Worm (Caenorhabditis elegans): Measurements from ENCODE around the gene F58A4.6.

F58A4.6 gene

ce11 chrIII:9590212-9590611 lies 24.1 kb upstream of the F58A4.6 start:
- TF ChIP-seq die-1 (tag; optimal IDR thresholded peaks at IDR 0.05): no peak
- TF ChIP-seq F10E7.11 (tag; optimal IDR thresholded peaks at IDR 0.05): no peak
- TF ChIP-seq ets-4 (GFP tag; optimal IDR thresholded peaks at IDR 0.05): peak; percentile 24
- peak; percentile 80 for TF ChIP-seq nhr-80 (tag; optimal IDR thresholded peaks at IDR 0.05)
- no peak for TF ChIP-seq cebp-1 (GFP tag; IDR thresholded peaks at IDR 0.05)
- peak; percentile 54 for TF ChIP-seq cebp-1 (tag; optimal IDR thresholded peaks at IDR 0.05)

DNA sequence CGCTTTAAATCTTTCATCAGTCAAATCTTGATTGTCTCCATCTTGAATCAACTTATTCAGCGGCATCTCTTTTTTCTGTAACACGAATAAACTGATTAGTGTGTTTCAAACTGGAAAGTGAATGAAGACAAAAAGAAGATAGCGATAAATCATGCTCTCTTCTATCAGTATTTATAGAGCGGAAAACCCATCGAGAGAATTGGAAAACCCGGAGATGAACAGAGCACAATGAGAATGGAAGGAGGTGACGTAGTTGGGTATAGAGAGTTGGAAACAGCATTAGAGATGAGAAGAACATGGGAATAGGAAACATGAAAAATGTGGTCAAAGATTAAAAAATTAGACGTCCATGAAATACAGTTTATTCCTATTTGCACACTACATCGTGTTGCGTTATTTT lies 22.2 kb upstream of the F58A4.6 start, which contains the start of gene acox-1.5:
TSS of gene acox-1.5 (minus strand) at position 75 of the 400 bp plus-strand sequence.
- TF ChIP-seq lin-54 (GFP tag; optimal IDR thresholded peaks at IDR 0.05) (no peak), nhr-80 (tag; optimal IDR thresholded peaks at IDR 0.05) (peak; percentile 78)

- TF ChIP-seq Y95B8A.8 (GFP tag; IDR thresholded peaks at IDR 0.05) (no peak), ztf-26 (tag; optimal IDR thresholded peaks at IDR 0.05) (no peak), efl-1 (GFP tag; optimal IDR thresholded peaks at IDR 0.05) (no peak), gei-17 (GFP tag; optimal IDR thresholded peaks at IDR 0.05) (no peak), tbx-9 (tag; optimal IDR thresholded peaks at IDR 0.05; ENCODE audit: borderline replicate concordance) (no peak), chd-7 (tag; optimal IDR thresholded peaks at IDR 0.05) (no peak), nhr-27 (tag; optimal IDR thresholded peaks at IDR 0.05) (no peak), nfya-2 (GFP tag; IDR thresholded peaks at IDR 0.05) (no peak), lin-26 (GFP tag; IDR thresholded peaks at IDR 0.05) (no peak), let-526 (GFP tag; IDR thresholded peaks at IDR 0.05) (no peak), bed-1 (GFP tag; IDR thresholded peaks at IDR 0.05) (no peak), T26A5.8 (tag; optimal IDR thresholded peaks at IDR 0.05) (no peak), F49E8.2 (tag; optimal IDR thresholded peaks at IDR 0.05; ENCODE audit: insufficient read depth) (no peak), B0019.2 (GFP tag; conservative IDR thresholded peaks at IDR 0.05) (no peak), hmg-1.2 (GFP tag; IDR thresholded peaks at IDR 0.05) (no peak), T07F8.4 (tag; optimal IDR thresholded peaks at IDR 0.05) (no peak), ccch-3 (GFP tag; optimal IDR thresholded peaks at IDR 0.05) (no peak), xnd-1 (tag; optimal IDR thresholded peaks at IDR 0.05) (no peak)
These were observed 18.7 kb upstream of the F58A4.6 start, which contains the start of gene rom-2 for ce11 chrIII:9595563-9595962. Gene rom-2, minus strand, starts transcription at chrIII:9595663.

DNA sequence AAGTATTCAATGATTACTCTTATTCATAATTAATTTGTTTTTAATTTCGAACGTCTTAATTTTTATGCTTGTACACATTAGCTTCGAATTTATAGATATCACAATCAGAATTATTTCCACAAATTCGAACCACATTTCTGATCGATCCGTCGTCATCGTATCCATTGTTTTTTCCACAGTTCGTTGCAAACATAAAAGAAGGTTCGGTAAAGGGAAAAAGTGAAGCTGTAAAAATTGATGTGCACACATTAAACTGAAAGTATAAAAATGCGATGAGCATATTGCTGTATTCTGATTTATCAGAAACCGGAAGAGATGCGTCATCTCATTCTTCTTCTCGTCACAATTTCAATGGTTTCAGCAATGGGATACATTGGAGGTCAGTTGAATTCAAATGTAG lies 17.2 kb upstream of the F58A4.6 start, which contains the start of gene C48B4.12:
TSS of gene C48B4.12 (plus strand) at position 301 of the 400 bp plus-strand sequence.
- TF ChIP-seq attf-5 (GFP tag; optimal IDR thresholded peaks at IDR 0.05): no peak
- no peak for TF ChIP-seq chd-7 (tag; optimal IDR thresholded peaks at IDR 0.05)
- no peak for TF ChIP-seq egl-44 (GFP tag; IDR thresholded peaks at IDR 0.05)
- no peak for TF ChIP-seq Y56A3A.18 (GFP tag; IDR thresholded peaks at IDR 0.05)
- TF ChIP-seq sdz-38 (tag; optimal IDR thresholded peaks at IDR 0.05): no peak
- TF ChIP-seq ztf-18 (tag; optimal IDR thresholded peaks at IDR 0.05): no peak
- no peak for TF ChIP-seq lin-35 (GFP tag; optimal IDR thresholded peaks at IDR 0.05)
- TF ChIP-seq athp-1 (tag; optimal IDR thresholded peaks at IDR 0.05): no peak
- no peak for TF ChIP-seq D2030.7 (GFP tag; IDR thresholded peaks at IDR 0.05)
- no peak for TF ChIP-seq dox-1 (GFP tag; IDR thresholded peaks at IDR 0.05)
- no peak for TF ChIP-seq ztf-22 (GFP tag; optimal IDR thresholded peaks at IDR 0.05)
- TF ChIP-seq him-1 (tag; optimal IDR thresholded peaks at IDR 0.05): no peak
- TF ChIP-seq hrde-1 (tag; optimal IDR thresholded peaks at IDR 0.05; ENCODE audit: borderline replicate concordance): no peak
- no peak for TF ChIP-seq zim-3 (tag; optimal IDR thresholded peaks at IDR 0.05)
- TF ChIP-seq F57C9.4 (tag; optimal IDR thresholded peaks at IDR 0.05): no peak
- TF ChIP-seq egrh-3 (GFP tag; IDR thresholded peaks at IDR 0.05): no peak
- no peak for TF ChIP-seq gei-17 (GFP tag; optimal IDR thresholded peaks at IDR 0.05)
- TF ChIP-seq ama-1 (optimal IDR thresholded peaks at IDR 0.05): no peak
- TF ChIP-seq ama-1 (GFP tag; optimal IDR thresholded peaks at IDR 0.05): no peak
- TF ChIP-seq snpc-1.3 (tag; optimal IDR thresholded peaks at IDR 0.05; ENCODE audit: insufficient read depth): no peak
- TF ChIP-seq mcd-1 (GFP tag; IDR thresholded peaks at IDR 0.05): no peak

Data from whole organism, young adult.